Worm (Caenorhabditis elegans): ENCODE results near the gene oac-54.

Gene oac-54

ce11 chrII:9137803-9138202 is 20.1 kb upstream of the oac-54 start, which contains the start of gene C16D2.3:
Gene C16D2.3 (plus strand): TSS chrII:9138103.
- TF ChIP-seq unc-55 (GFP tag; optimal IDR thresholded peaks at IDR 0.05) (no peak), unc-39 (tag; optimal IDR thresholded peaks at IDR 0.05) (no peak), dmd-4 (tag; optimal IDR thresholded peaks at IDR 0.05) (no peak), R02D3.7 (tag; optimal IDR thresholded peaks at IDR 0.05) (no peak), nhr-23 (tag; optimal IDR thresholded peaks at IDR 0.05) (no peak), nhr-25 (tag; optimal IDR thresholded peaks at IDR 0.05) (no peak), fos-1 (tag; optimal IDR thresholded peaks at IDR 0.05) (no peak), unc-62 (GFP tag; optimal IDR thresholded peaks at IDR 0.05) (no peak), lsy-2 (tag; optimal IDR thresholded peaks at IDR 0.05) (no peak)

ce11 chrII:9139172-9139700 is 18.7 kb upstream of the oac-54 start, which contains the start of gene Y9C2UA.1:
Gene Y9C2UA.1 (plus strand): TSS chrII:9139650.
- no peak for TF ChIP-seq sem-4 (tag; optimal IDR thresholded peaks at IDR 0.05)
- no peak for TF ChIP-seq lin-11 (tag; optimal IDR thresholded peaks at IDR 0.05)
- TF ChIP-seq ztf-11 (tag; optimal IDR thresholded peaks at IDR 0.05): no peak
- TF ChIP-seq nhr-6 (tag; optimal IDR thresholded peaks at IDR 0.05): no peak
- no peak for TF ChIP-seq ceh-16 (tag; optimal IDR thresholded peaks at IDR 0.05)
- no peak for TF ChIP-seq gmeb-1 (tag; optimal IDR thresholded peaks at IDR 0.05)
- TF ChIP-seq nhr-21 (tag; optimal IDR thresholded peaks at IDR 0.05): no peak
- no peak for TF ChIP-seq elt-3 (tag; optimal IDR thresholded peaks at IDR 0.05)
- no peak for TF ChIP-seq nhr-25 (tag; optimal IDR thresholded peaks at IDR 0.05)
- TF ChIP-seq aly-2 (tag; optimal IDR thresholded peaks at IDR 0.05): no peak
- no peak for TF ChIP-seq nhr-12 (tag; optimal IDR thresholded peaks at IDR 0.05)
- no peak for TF ChIP-seq egl-27 (tag; optimal IDR thresholded peaks at IDR 0.05)
- no peak for TF ChIP-seq mbf-1 (tag; optimal IDR thresholded peaks at IDR 0.05)
- no peak for TF ChIP-seq R02D3.7 (tag; optimal IDR thresholded peaks at IDR 0.05)
- TF ChIP-seq nhr-237 (tag; optimal IDR thresholded peaks at IDR 0.05): no peak
- TF ChIP-seq unc-55 (GFP tag; optimal IDR thresholded peaks at IDR 0.05): no peak
- TF ChIP-seq mdl-1 (tag; optimal IDR thresholded peaks at IDR 0.05): no peak
- no peak for TF ChIP-seq lin-39 (tag; optimal IDR thresholded peaks at IDR 0.05)
- TF ChIP-seq fos-1 (tag; optimal IDR thresholded peaks at IDR 0.05): no peak
- no peak for TF ChIP-seq blmp-1 (tag; optimal IDR thresholded peaks at IDR 0.05; ENCODE audit: insufficient read depth)

DNA sequence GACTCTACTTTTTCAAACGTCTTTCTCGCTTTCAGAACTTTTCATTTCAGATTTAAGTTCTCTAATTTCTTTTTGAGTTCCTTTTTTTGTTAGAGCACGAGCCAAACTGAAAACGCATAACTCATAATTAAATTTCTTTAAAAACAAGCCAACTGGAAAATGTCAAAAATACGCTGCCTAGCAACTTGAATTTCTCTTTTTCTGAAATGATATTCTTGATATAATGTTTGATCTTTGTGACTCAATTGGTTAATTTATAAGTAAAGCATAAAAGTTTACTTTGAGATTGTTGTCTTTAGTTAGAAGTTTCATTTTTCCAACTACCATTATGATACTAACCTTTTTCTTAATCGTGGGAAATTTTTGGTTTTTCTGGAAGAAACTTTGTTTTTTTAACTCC is 16.8 kb upstream of the oac-54 start:
- no peak for TF ChIP-seq nhr-12 (tag; optimal IDR thresholded peaks at IDR 0.05)
- TF ChIP-seq mab-5 (tag; optimal IDR thresholded peaks at IDR 0.05): no peak
- TF ChIP-seq nhr-11 (tag; optimal IDR thresholded peaks at IDR 0.05): no peak
- no peak for TF ChIP-seq mdl-1 (tag; optimal IDR thresholded peaks at IDR 0.05)
- no peak for TF ChIP-seq gmeb-1 (tag; optimal IDR thresholded peaks at IDR 0.05)
- TF ChIP-seq R02D3.7 (tag; optimal IDR thresholded peaks at IDR 0.05): no peak
- TF ChIP-seq unc-55 (GFP tag; optimal IDR thresholded peaks at IDR 0.05): no peak
- no peak for TF ChIP-seq nhr-237 (tag; optimal IDR thresholded peaks at IDR 0.05)
- no peak for TF ChIP-seq sma-3 (GFP tag; optimal IDR thresholded peaks at IDR 0.05)
- TF ChIP-seq zag-1 (tag; optimal IDR thresholded peaks at IDR 0.05): no peak
- no peak for TF ChIP-seq peb-1 (tag; optimal IDR thresholded peaks at IDR 0.05)
- TF ChIP-seq lsy-2 (tag; optimal IDR thresholded peaks at IDR 0.05): no peak
- TF ChIP-seq ztf-4 (tag; optimal IDR thresholded peaks at IDR 0.05): no peak
- no peak for TF ChIP-seq skn-1 (tag; optimal IDR thresholded peaks at IDR 0.05)
- no peak for TF ChIP-seq nhr-10 (tag; optimal IDR thresholded peaks at IDR 0.05)
- no peak for TF ChIP-seq dmd-4 (tag; optimal IDR thresholded peaks at IDR 0.05)
- no peak for TF ChIP-seq unc-39 (tag; optimal IDR thresholded peaks at IDR 0.05)
- TF ChIP-seq lin-11 (tag; optimal IDR thresholded peaks at IDR 0.05): no peak
- TF ChIP-seq lin-39 (tag; optimal IDR thresholded peaks at IDR 0.05): no peak

DNA sequence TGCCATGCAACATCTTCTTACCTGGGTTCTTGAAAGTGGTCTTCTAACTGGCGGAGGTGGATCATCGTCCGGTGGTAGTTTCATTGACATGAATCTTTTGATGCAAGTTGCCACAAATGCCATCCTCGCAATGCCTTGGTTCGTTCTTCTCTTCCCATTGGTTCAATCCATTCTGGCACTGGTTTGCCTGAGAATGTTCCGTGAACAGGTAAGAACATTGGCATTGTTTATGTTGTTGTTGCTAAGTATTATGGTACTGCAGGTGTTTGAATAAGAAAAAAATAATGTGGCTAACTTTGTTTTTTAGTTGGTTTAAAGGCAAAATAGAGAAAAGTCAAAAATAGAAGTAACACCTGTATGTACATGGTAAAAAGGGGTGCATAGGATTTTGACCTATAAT is 14.1 kb upstream of the oac-54 start:
- TF ChIP-seq lin-13 (GFP tag; optimal IDR thresholded peaks at IDR 0.05) (no peak), R02D3.7 (tag; optimal IDR thresholded peaks at IDR 0.05) (no peak), skn-1 (tag; optimal IDR thresholded peaks at IDR 0.05) (no peak)

DNA sequence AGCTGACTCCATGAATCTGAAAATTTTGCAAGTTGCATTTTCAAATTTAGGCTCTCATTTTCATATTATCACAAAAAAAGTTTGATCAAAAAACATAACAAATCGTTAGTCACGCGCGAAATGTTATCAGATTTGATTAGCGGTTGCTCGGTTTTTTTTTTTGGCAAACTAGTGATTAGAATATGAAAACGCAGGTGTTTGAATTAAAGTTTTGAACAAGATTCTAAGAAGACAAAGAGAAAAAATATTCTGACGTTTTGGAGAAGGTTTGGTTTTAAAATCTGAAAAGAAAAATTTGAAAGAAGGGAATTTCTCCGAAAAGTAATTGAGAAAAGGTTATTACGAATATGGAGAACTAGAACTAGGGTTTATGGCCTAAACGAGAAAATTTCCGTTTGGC is 13.5 kb upstream of the oac-54 start:
- TF ChIP-seq nhr-6 (tag; optimal IDR thresholded peaks at IDR 0.05) (no peak), sma-3 (GFP tag; optimal IDR thresholded peaks at IDR 0.05) (no peak), nhr-77 (tag; optimal IDR thresholded peaks at IDR 0.05) (no peak), blmp-1 (tag; optimal IDR thresholded peaks at IDR 0.05; ENCODE audit: insufficient read depth) (no peak), unc-39 (tag; optimal IDR thresholded peaks at IDR 0.05) (no peak), lin-39 (tag; optimal IDR thresholded peaks at IDR 0.05) (no peak), C34F6.9 (tag; optimal IDR thresholded peaks at IDR 0.05) (no peak), sem-4 (tag; optimal IDR thresholded peaks at IDR 0.05) (no peak), Y55F3AM.14 (GFP tag; optimal IDR thresholded peaks at IDR 0.05) (no peak), nhr-12 (tag; optimal IDR thresholded peaks at IDR 0.05) (no peak), ztf-11 (tag; optimal IDR thresholded peaks at IDR 0.05) (no peak), ceh-82 (tag; optimal IDR thresholded peaks at IDR 0.05) (no peak), zag-1 (tag; optimal IDR thresholded peaks at IDR 0.05) (no peak), alr-1 (tag; optimal IDR thresholded peaks at IDR 0.05) (no peak), nhr-237 (tag; optimal IDR thresholded peaks at IDR 0.05) (no peak), nhr-10 (tag; optimal IDR thresholded peaks at IDR 0.05) (no peak), mdl-1 (tag; optimal IDR thresholded peaks at IDR 0.05) (no peak)

All from whole organism, L2 larva.